Fruit fly (Drosophila melanogaster) whole organism, embryonic: ENCODE measurements around the gene CG13842.

Experiments
- Bgb ChIP-seq: fragments of 200-800 bp; sonication (Bioruptor generic); IDR thresholded peaks from 2 replicates; pipeline ENCODE4 v1.3.6; 2022; ENCODE audit warnings: missing biosample characterization, missing genetic modification characterization; ENCODE audit not compliant: partially characterized antibody
- C15 ChIP-seq: fragments of 200-800 bp; sonication (Bioruptor generic); IDR thresholded peaks from 3 replicates; pipeline ENCODE4 v1.3.6; 2022; ENCODE audit warnings: missing biosample characterization, missing genetic modification characterization
- CG11247 ChIP-seq: fragments of 200-800 bp; sonication (Bioruptor generic); IDR thresholded peaks from 2 replicates; pipeline ENCODE4 v1.3.6; 2022; ENCODE audit warnings: missing biosample characterization, missing genetic modification characterization
- CG11560 ChIP-seq: fragments of 200-800 bp; sonication (Bioruptor generic); IDR thresholded peaks from 3 replicates; pipeline ENCODE4 v1.3.6; 2022; ENCODE audit warnings: missing biosample characterization, missing genetic modification characterization
- CG11695 ChIP-seq: fragments of 200-800 bp; sonication (Bioruptor generic); IDR thresholded peaks from 3 replicates; pipeline ENCODE4 v1.3.6; 2022; ENCODE audit warnings: missing biosample characterization, missing genetic modification characterization
- CG11696 ChIP-seq: fragments of 200-800 bp; sonication (Bioruptor generic); IDR thresholded peaks from 2 replicates; pipeline ENCODE4 v1.3.6; 2022; ENCODE audit warnings: missing biosample characterization, missing genetic modification characterization
- CG13123 ChIP-seq: fragments of 200-800 bp; sonication (Bioruptor generic); optimal IDR thresholded peaks from 2 replicates; lab custom pipeline; 2016; ENCODE audit warnings: missing biosample characterization, missing genetic modification characterization
- CG15269 ChIP-seq: fragments of 200-800 bp; sonication (Bioruptor generic); optimal IDR thresholded peaks from 2 replicates; lab custom pipeline; 2018; ENCODE audit warnings: missing biosample characterization, mild to moderate bottlenecking, missing genetic modification characterization, moderate library complexity
- CG1603 ChIP-seq: fragments of 200-800 bp; sonication (Bioruptor generic); optimal IDR thresholded peaks from 2 replicates; lab custom pipeline; 2019; ENCODE audit warnings: missing biosample characterization, mild to moderate bottlenecking, missing genetic modification characterization, moderate library complexity
- CG16779 ChIP-seq: fragments of 200-800 bp; sonication (Bioruptor generic); IDR thresholded peaks from 2 replicates; pipeline ENCODE4 v1.3.6; 2022; ENCODE audit warnings: missing biosample characterization, missing genetic modification characterization
- CG17186 ChIP-seq: fragments of 200-800 bp; sonication (Bioruptor generic); optimal IDR thresholded peaks from 3 replicates; lab custom pipeline; 2017; ENCODE audit warnings: missing biosample characterization, missing genetic modification reagents, missing genetic modification characterization
- CG18011 ChIP-seq: fragments of 200-800 bp; sonication (Bioruptor generic); optimal IDR thresholded peaks from 2 replicates; lab custom pipeline; 2017; ENCODE audit warnings: missing biosample characterization, missing genetic modification characterization, mild to moderate bottlenecking, moderate library complexity, missing genotype
- CG2199 ChIP-seq: fragments of 200-800 bp; sonication (Bioruptor generic); IDR thresholded peaks from 3 replicates; pipeline ENCODE4 v1.3.6; 2022; ENCODE audit warnings: missing biosample characterization, missing genetic modification characterization
- CG30020 ChIP-seq: fragments of 200-800 bp; optimal IDR thresholded peaks from 2 replicates; lab custom pipeline; 2019; ENCODE audit warnings: missing biosample characterization, mild to moderate bottlenecking, missing genetic modification characterization, moderate library complexity
- CG32767 ChIP-seq: fragments of 200-800 bp; sonication (Bioruptor generic); IDR thresholded peaks from 2 replicates; pipeline ENCODE4 v1.3.6; 2022; ENCODE audit warnings: missing biosample characterization, missing genetic modification characterization
- CG3407 ChIP-seq: fragments of 200-800 bp; sonication (Bioruptor generic); optimal IDR thresholded peaks from 2 replicates; lab custom pipeline; 2018; ENCODE audit warnings: missing biosample characterization, mild to moderate bottlenecking, missing genetic modification characterization
- CG3995 ChIP-seq: fragments of 200-800 bp; sonication (Bioruptor generic); optimal IDR thresholded peaks from 3 replicates; lab custom pipeline; 2016; ENCODE audit warnings: missing biosample characterization, missing genetic modification characterization
- CG4404 ChIP-seq: fragments of 200-800 bp; sonication (Bioruptor generic); IDR thresholded peaks from 2 replicates; pipeline ENCODE4 v1.3.6; 2022; ENCODE audit warnings: missing biosample characterization, missing genetic modification characterization
- CG6272 ChIP-seq: fragments of 200-800 bp; sonication (Bioruptor generic); IDR thresholded peaks from 2 replicates; pipeline ENCODE4 v1.3.6; 2022; ENCODE audit warnings: missing biosample characterization, missing genetic modification characterization
- CG8359 ChIP-seq: fragments of 200-800 bp; sonication (Bioruptor generic); optimal IDR thresholded peaks from 2 replicates; lab custom pipeline; 2017; ENCODE audit warnings: missing biosample characterization, mild to moderate bottlenecking, missing genetic modification characterization, borderline replicate concordance
- CG9215 ChIP-seq: fragments of 200-800 bp; sonication (Bioruptor generic); IDR thresholded peaks from 2 replicates; pipeline ENCODE4 v1.3.6; 2022; ENCODE audit warnings: missing biosample characterization, missing genetic modification characterization
- CG9437 ChIP-seq: fragments of 200-800 bp; sonication (Bioruptor generic); optimal IDR thresholded peaks from 2 replicates; lab custom pipeline; 2018; ENCODE audit warnings: missing biosample characterization, mild to moderate bottlenecking, missing genetic modification characterization
- Dad ChIP-seq: fragments of 200-800 bp; sonication (Bioruptor generic); optimal IDR thresholded peaks from 3 replicates; lab custom pipeline; 2016; ENCODE audit warnings: missing biosample characterization, missing genetic modification characterization
- Dek ChIP-seq: fragments of 200-800 bp; sonication (Bioruptor generic); optimal IDR thresholded peaks from 3 replicates; lab custom pipeline; 2019; ENCODE audit warnings: missing biosample characterization, mild to moderate bottlenecking, missing genetic modification characterization, moderate library complexity
- HmgZ ChIP-seq: fragments of 200-800 bp; sonication (Bioruptor generic); optimal IDR thresholded peaks from 2 replicates; lab custom pipeline; 2018; ENCODE audit warnings: missing biosample characterization, mild to moderate bottlenecking, missing genetic modification characterization
- Hmx ChIP-seq: fragments of 200-800 bp; sonication (Bioruptor generic); optimal IDR thresholded peaks from 2 replicates; lab custom pipeline; 2016; ENCODE audit warnings: missing biosample characterization, missing genetic modification characterization
- Mrtf ChIP-seq: fragments of 200-800 bp; sonication (Bioruptor generic); IDR thresholded peaks from 3 replicates; pipeline ENCODE4 v1.3.6; 2022; ENCODE audit warnings: missing biosample characterization, missing genetic modification characterization
- Oli ChIP-seq: fragments of 200-800 bp; sonication (Bioruptor generic); optimal IDR thresholded peaks from 2 replicates; lab custom pipeline; 2018; ENCODE audit warnings: missing biosample characterization, mild to moderate bottlenecking, missing genetic modification characterization, moderate library complexity
- Pdp1 ChIP-seq, 2 experiments: fragments of 200-800 bp; sonication (Bioruptor generic); optimal IDR thresholded peaks; 3 replicates each; lab custom pipeline; 2016; ENCODE audit warnings: missing biosample characterization in 2 of 2, missing genetic modification characterization in 2 of 2, mild to moderate bottlenecking in 1 of 2, moderate library complexity in 1 of 2
- Sox100B ChIP-seq: fragments of 200-800 bp; sonication (Bioruptor generic); optimal IDR thresholded peaks from 3 replicates; lab custom pipeline; 2018; ENCODE audit warnings: missing biosample characterization, mild to moderate bottlenecking, missing genetic modification characterization
- amos ChIP-seq: fragments of 200-800 bp; sonication (Bioruptor generic); IDR thresholded peaks from 2 replicates; pipeline ENCODE4 v1.3.6; 2022; ENCODE audit warnings: missing biosample characterization, missing genetic modification characterization; ENCODE audit not compliant: partially characterized antibody
- btn ChIP-seq: fragments of 200-800 bp; sonication (Bioruptor generic); optimal IDR thresholded peaks from 2 replicates; lab custom pipeline; 2016; ENCODE audit warnings: missing biosample characterization, missing genetic modification characterization
- corto ChIP-seq: fragments of 200-800 bp; sonication (Bioruptor generic); optimal IDR thresholded peaks from 2 replicates; lab custom pipeline; 2016; ENCODE audit warnings: missing biosample characterization, mild to moderate bottlenecking, missing genetic modification characterization, moderate library complexity
- danr ChIP-seq: fragments of 200-800 bp; sonication (Bioruptor generic); IDR thresholded peaks from 2 replicates; pipeline ENCODE4 v1.3.6; 2022; ENCODE audit warnings: missing biosample characterization, missing genetic modification characterization
- ewg ChIP-seq: fragments of 200-800 bp; sonication (Bioruptor generic); optimal IDR thresholded peaks from 3 replicates; lab custom pipeline; 2017; ENCODE audit warnings: mild to moderate bottlenecking, missing biosample characterization, missing genetic modification reagents, missing genetic modification characterization
- gfzf ChIP-seq: fragments of 200-800 bp; sonication (Bioruptor generic); optimal IDR thresholded peaks from 2 replicates; lab custom pipeline; 2016; ENCODE audit warnings: missing biosample characterization, mild to moderate bottlenecking, missing genetic modification characterization, moderate library complexity
- ham ChIP-seq: fragments of 200-800 bp; sonication (Bioruptor generic); IDR thresholded peaks from 2 replicates; pipeline ENCODE4 v1.3.6; 2022; ENCODE audit warnings: missing biosample characterization, missing genetic modification characterization
- her ChIP-seq: fragments of 200-800 bp; sonication (Bioruptor generic); optimal IDR thresholded peaks from 2 replicates; lab custom pipeline; 2016; ENCODE audit warnings: missing biosample characterization, missing genetic modification characterization
- jumu ChIP-seq: fragments of 200-800 bp; sonication (Bioruptor generic); optimal IDR thresholded peaks from 3 replicates; lab custom pipeline; 2016; ENCODE audit warnings: missing biosample characterization, missing genetic modification characterization
- kni ChIP-seq: fragments of 200-800 bp; sonication (Bioruptor generic); optimal IDR thresholded peaks from 3 replicates; lab custom pipeline; 2017; ENCODE audit warnings: mild to moderate bottlenecking, missing biosample characterization, missing genetic modification reagents, missing genetic modification characterization
- p53 ChIP-seq: fragments of 200-800 bp; sonication (Bioruptor generic); optimal IDR thresholded peaks from 2 replicates; lab custom pipeline; 2016; ENCODE audit warnings: missing biosample characterization, missing genetic modification characterization
- peb ChIP-seq: fragments of 200-800 bp; sonication (Bioruptor generic); IDR thresholded peaks from 2 replicates; pipeline ENCODE4 v1.3.6; 2022; ENCODE audit warnings: missing biosample characterization, missing genetic modification characterization
- prd ChIP-seq, 3 experiments: fragments of >200 bp in 2 of 3; fragments of 200-800 bp in 1 of 3; sonication (Bioruptor generic) in 1 of 3; optimal IDR thresholded peaks in 2 of 3; IDR thresholded peaks in 1 of 3; 2 replicates in 2 of 3; 3 replicates in 1 of 3; pipeline versions ENCODE4 v1.3.6 to Lab custom; 2017 to 2022; ENCODE audit warnings: missing biosample characterization in 1 of 3, missing genetic modification characterization in 1 of 3
- tna ChIP-seq: fragments of 200-800 bp; sonication (Bioruptor generic); IDR thresholded peaks from 2 replicates; pipeline ENCODE4 v1.3.6; 2022; ENCODE audit warnings: missing biosample characterization, missing genetic modification characterization; ENCODE audit not compliant: partially characterized antibody
- toy ChIP-seq: fragments of 200-800 bp; sonication (Bioruptor generic); IDR thresholded peaks from 2 replicates; pipeline ENCODE4 v1.3.6; 2022; ENCODE audit warnings: missing biosample characterization, missing genetic modification characterization
- tx ChIP-seq: fragments of 200-800 bp; sonication (Bioruptor generic); optimal IDR thresholded peaks from 2 replicates; lab custom pipeline; 2016; ENCODE audit warnings: missing biosample characterization, missing genetic modification characterization
- wor ChIP-seq: fragments of 200-800 bp; sonication (Bioruptor generic); IDR thresholded peaks from 2 replicates; pipeline ENCODE4 v1.3.6; 2022; ENCODE audit warnings: missing biosample characterization, missing genetic modification characterization
- zen2 ChIP-seq: fragments of 200-800 bp; sonication (Bioruptor generic); IDR thresholded peaks from 3 replicates; pipeline ENCODE4 v1.3.6; 2022; ENCODE audit warnings: missing biosample characterization, missing genetic modification characterization; ENCODE audit not compliant: partially characterized antibody

Gene CG13842

DNA sequence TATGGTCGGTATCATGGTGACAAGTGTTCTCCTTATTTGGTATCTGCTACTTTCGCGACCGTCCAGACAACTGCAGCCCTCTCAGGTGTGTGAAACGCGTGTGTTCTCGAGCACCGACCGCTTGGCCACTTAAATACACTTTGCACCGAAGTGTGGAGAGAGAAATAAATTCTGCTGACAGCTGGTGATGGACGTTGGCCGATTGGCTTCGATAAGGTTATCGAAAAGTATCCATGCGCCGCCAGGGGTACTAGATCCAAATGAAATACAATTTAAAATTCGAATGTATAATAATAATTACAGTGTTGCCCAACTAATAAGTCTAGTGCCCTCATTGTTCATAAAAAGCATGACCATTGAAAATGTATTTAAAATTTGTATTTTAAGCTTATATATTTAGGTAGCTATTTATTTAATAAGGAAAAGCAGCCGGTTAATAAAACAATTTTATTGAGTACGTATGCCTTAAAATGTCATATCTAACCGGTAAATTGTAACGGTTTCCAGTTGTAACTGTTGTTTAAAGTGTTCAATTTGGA is 20.7 kb downstream of the CG13842 start, which contains the start of the genes Gclm and CG17625 (continued):
- TF ChIP-seq CG11695 (GFP tag; lab: Robert Waterston, UW), result no peak
- TF ChIP-seq CG11247 (GFP tag; lab: Robert Waterston, UW), result no peak
- TF ChIP-seq CG17186, result peak; percentile 34
- TF ChIP-seq CG9215 (GFP tag; lab: Robert Waterston, UW), result peak; percentile 45; the same call in 1 of the 2 replicates
- no peak for TF ChIP-seq CG3407 (GFP tag; lab: Kevin White, UChicago)
- TF ChIP-seq jumu (GFP tag; lab: Kevin White, UChicago), result peak; percentile 3
- TF ChIP-seq CG3995 (GFP tag; lab: Kevin White, UChicago), result peak; percentile 50
- TF ChIP-seq CG9437 (GFP tag; lab: Kevin White, UChicago), result peak; percentile 23
- peak; percentile 58; the same call in 1 of the 2 replicates for TF ChIP-seq CG6272 (GFP tag; lab: Robert Waterston, UW)
- no peak for TF ChIP-seq CG18011 (GFP tag; lab: Kevin White, UChicago)
- TF ChIP-seq btn (GFP tag; lab: Kevin White, UChicago), result no peak
- TF ChIP-seq prd (optimal IDR thresholded peaks at IDR 0.05; lab: Kevin White, UChicago), result no peak
- TF ChIP-seq prd (GFP tag; IDR thresholded peaks at IDR 0.05; lab: Robert Waterston, UW), result peak; percentile 67
- TF ChIP-seq zen2 (GFP tag; lab: Robert Waterston, UW), result peak; percentile 65
- TF ChIP-seq CG15269 (tag; lab: Kevin White, UChicago), result peak; percentile 60
- peak in 1 of 2 experiments; percentile 38 for TF ChIP-seq Pdp1 (GFP tag; optimal IDR thresholded peaks at IDR 0.05; lab: Kevin White, UChicago)
- peak; percentile 36; the same call in 1 of the 2 replicates for TF ChIP-seq peb (GFP tag; lab: Robert Waterston, UW)
- peak; percentile 66 for TF ChIP-seq HmgZ
- no peak for TF ChIP-seq CG4404
- no peak for TF ChIP-seq Hmx (GFP tag; lab: Kevin White, UChicago)
- TF ChIP-seq Sox100B (GFP tag; lab: Kevin White, UChicago), result peak; percentile 32
- TF ChIP-seq wor (GFP tag; lab: Robert Waterston, UW), result no peak; the same call in 1 of the 2 replicates
- TF ChIP-seq CG11696, result no peak
- TF ChIP-seq C15, result no peak
- TF ChIP-seq ham (GFP tag; lab: Robert Waterston, UW), result no peak
- TF ChIP-seq Mrtf (GFP tag; lab: Robert Waterston, UW), result peak; percentile 33; the same call in 1 of the 3 replicates
- TF ChIP-seq CG2199, result peak; percentile 61; the same call in 1 of the 3 replicates
- TF ChIP-seq p53 (GFP tag; lab: Kevin White, UChicago), result no peak
- peak; percentile 32 for TF ChIP-seq Dek (tag; lab: Kevin White, UChicago)
- TF ChIP-seq CG13123 (GFP tag; lab: Kevin White, UChicago), result no peak
- peak; percentile 33 for TF ChIP-seq ewg (GFP tag; lab: Kevin White, UChicago)
- 0 out of 3 replicates have a peak, but pooled peaks have one; percentile 36 for TF ChIP-seq CG11560 (tag; lab: Robert Waterston, UW)
- TF ChIP-seq danr, result no peak
- peak; percentile 83 for TF ChIP-seq Bgb (GFP tag; lab: Robert Waterston, UW)
- peak; percentile 9 for TF ChIP-seq gfzf
- peak; percentile 29 for TF ChIP-seq Dad (GFP tag; lab: Kevin White, UChicago)
- no peak for TF ChIP-seq CG32767 (GFP tag; lab: Robert Waterston, UW)
- TF ChIP-seq kni (GFP tag; lab: Kevin White, UChicago), result no peak
- no peak; the same call in 1 of the 2 replicates for TF ChIP-seq CG16779 (GFP tag; lab: Robert Waterston, UW)
- TF ChIP-seq amos (GFP tag; lab: Robert Waterston, UW), result peak; percentile 84
- peak; percentile 51 for TF ChIP-seq CG30020 (tag; lab: Kevin White, UChicago)
- TF ChIP-seq CG8359 (GFP tag; lab: Kevin White, UChicago), result no peak
- no peak for TF ChIP-seq corto
- peak; percentile 38 for TF ChIP-seq tna (GFP tag; lab: Robert Waterston, UW)
- no peak for TF ChIP-seq Oli (tag; lab: Kevin White, UChicago)
- peak; percentile 80 for TF ChIP-seq CG1603 (tag; lab: Kevin White, UChicago)
- 0 out of 2 replicates have a peak, but pooled peaks have one; percentile 10 for TF ChIP-seq toy (GFP tag; lab: Robert Waterston, UW)
- peak; percentile 33 for TF ChIP-seq her (GFP tag; lab: Kevin White, UChicago)
- no peak for TF ChIP-seq tx (GFP tag; lab: Kevin White, UChicago)
- TF ChIP-seq, all 482 proteins: peak for 286
